Worm (Caenorhabditis elegans) whole organism, L3 larva: Measurements from ENCODE around the gene hot-3.

Source experiments
- ama-1 ChIP-seq: fragments of 150-350 bp; optimal IDR thresholded peaks from 2 replicates; lab custom pipeline; 2018
- ceh-28 ChIP-seq: fragments of 150-350 bp; optimal IDR thresholded peaks from 2 replicates; lab custom pipeline; 2014; ENCODE audit warnings: missing biosample characterization, missing genetic modification reagents, missing genetic modification characterization
- ceh-9 ChIP-seq: sonication (generic microtip); optimal IDR thresholded peaks from 2 replicates; lab custom pipeline; 2018; ENCODE audit warnings: missing biosample characterization, missing genetic modification characterization
- hmg-11 ChIP-seq: sonication (generic microtip); optimal IDR thresholded peaks from 2 replicates; lab custom pipeline; 2016; ENCODE audit warnings: missing genetic modification characterization, missing compliant biosample characterization
- nhr-23 ChIP-seq: fragments of 150-350 bp; optimal IDR thresholded peaks from 2 replicates; lab custom pipeline; 2014; ENCODE audit warnings: missing biosample characterization, missing genetic modification reagents, missing genetic modification characterization
- nhr-237 ChIP-seq: fragments of 150-350 bp; optimal IDR thresholded peaks from 2 replicates; lab custom pipeline; 2014; ENCODE audit warnings: missing biosample characterization, missing genetic modification characterization
- unc-62 ChIP-seq: fragments of 150-350 bp; sonication (generic microtip); optimal IDR thresholded peaks from 4 replicates; lab custom pipeline; 2014; ENCODE audit warnings: missing biosample characterization, missing genetic modification reagents, missing genetic modification characterization
- ztf-11 ChIP-seq: fragments of 150-350 bp; optimal IDR thresholded peaks from 2 replicates; lab custom pipeline; 2014; ENCODE audit warnings: missing biosample characterization, missing genetic modification characterization
- ztf-4 ChIP-seq: fragments of 150-350 bp; optimal IDR thresholded peaks from 2 replicates; lab custom pipeline; 2014; ENCODE audit warnings: missing biosample characterization, missing genetic modification characterization

- no peak for TF ChIP-seq ztf-11 (tag; lab: Kevin White, UChicago)
- no peak for TF ChIP-seq ceh-9
- TF ChIP-seq unc-62 (GFP tag; lab: Kevin White, UChicago), result no peak
- TF ChIP-seq nhr-23 (tag; lab: Kevin White, UChicago), result no peak
- no peak for TF ChIP-seq hmg-11 (tag; lab: Kevin White, UChicago)
- no peak for TF ChIP-seq ztf-4
- no peak for TF ChIP-seq nhr-237 (tag; lab: Kevin White, UChicago)
- no peak for TF ChIP-seq ama-1 (lab: Kevin White, UChicago)
- peak; percentile 24 for TF ChIP-seq ceh-28 (tag; lab: Kevin White, UChicago)
These were observed 6.4 kb upstream of the hot-3 start for ce11 chrII:13938290-13938689.
